Fruit fly (Drosophila melanogaster) whole organism, embryonic: ENCODE measurements around the gene CG6231.

Experiments
- Antp ChIP-seq: fragments of 200-800 bp; sonication (Bioruptor generic); optimal IDR thresholded peaks from 3 replicates; lab custom pipeline; 2016; ENCODE audit warnings: missing biosample characterization, missing genetic modification characterization
- CG10267 ChIP-seq: fragments of 200-800 bp; sonication (Bioruptor generic); optimal IDR thresholded peaks from 2 replicates; lab custom pipeline; 2018; ENCODE audit warnings: missing biosample characterization, mild to moderate bottlenecking, missing genetic modification characterization, moderate library complexity
- CG11398 ChIP-seq: fragments of 200-800 bp; sonication (Bioruptor generic); optimal IDR thresholded peaks from 2 replicates; lab custom pipeline; 2016; ENCODE audit warnings: missing biosample characterization, missing genetic modification characterization
- CG13624 ChIP-seq: fragments of 200-800 bp; sonication (Bioruptor generic); optimal IDR thresholded peaks from 2 replicates; lab custom pipeline; 2016; ENCODE audit warnings: missing biosample characterization, missing genetic modification characterization
- CG14965 ChIP-seq: fragments of 200-800 bp; sonication (Bioruptor generic); optimal IDR thresholded peaks from 2 replicates; lab custom pipeline; 2016; ENCODE audit warnings: missing biosample characterization, missing genetic modification characterization, borderline replicate concordance
- CG15696 ChIP-seq: fragments of 200-800 bp; sonication (Bioruptor generic); optimal IDR thresholded peaks from 2 replicates; lab custom pipeline; 2019; ENCODE audit warnings: missing biosample characterization, mild to moderate bottlenecking, missing genetic modification characterization, moderate library complexity
- CG1647 ChIP-seq: fragments of 200-800 bp; sonication (Bioruptor generic); optimal IDR thresholded peaks from 3 replicates; lab custom pipeline; 2016; ENCODE audit warnings: missing biosample characterization, missing genetic modification characterization
- CG17328 ChIP-seq: fragments of 200-800 bp; sonication (Bioruptor generic); IDR thresholded peaks from 2 replicates; pipeline ENCODE4 v1.3.6; 2022; ENCODE audit warnings: missing biosample characterization, missing genetic modification characterization
- CG1792 ChIP-seq: fragments of 200-800 bp; sonication (Bioruptor generic); optimal IDR thresholded peaks from 2 replicates; lab custom pipeline; 2016; ENCODE audit warnings: missing biosample characterization, missing genetic modification characterization
- CG18619 ChIP-seq: fragments of 200-800 bp; sonication (Bioruptor generic); optimal IDR thresholded peaks from 3 replicates; lab custom pipeline; 2017; ENCODE audit warnings: missing biosample characterization, mild to moderate bottlenecking, missing genetic modification characterization
- CG43689 ChIP-seq: fragments of 200-800 bp; sonication (Bioruptor generic); IDR thresholded peaks from 2 replicates; pipeline ENCODE4 v1.3.6; 2022; ENCODE audit warnings: missing biosample characterization, missing genetic modification characterization
- CG5180 ChIP-seq: fragments of 200-800 bp; sonication (Bioruptor generic); optimal IDR thresholded peaks from 3 replicates; lab custom pipeline; 2017; ENCODE audit warnings: missing biosample characterization, missing genetic modification characterization, mild to moderate bottlenecking, moderate library complexity, missing genetic modification reagents
- CG5953 ChIP-seq: fragments of 200-800 bp; sonication (Bioruptor generic); IDR thresholded peaks from 2 replicates; pipeline ENCODE4 v1.3.6; 2022; ENCODE audit warnings: missing biosample characterization, missing genetic modification characterization
- CG7928 ChIP-seq: fragments of 200-800 bp; sonication (Bioruptor generic); optimal IDR thresholded peaks from 2 replicates; lab custom pipeline; 2017; ENCODE audit warnings: missing biosample characterization, mild to moderate bottlenecking, missing genetic modification characterization
- CG8388 ChIP-seq: fragments of 200-800 bp; sonication (Bioruptor generic); optimal IDR thresholded peaks from 2 replicates; lab custom pipeline; 2019; ENCODE audit warnings: missing biosample characterization, mild to moderate bottlenecking, missing genetic modification characterization, moderate library complexity
- D ChIP-seq, 2 experiments: fragments of 200-800 bp in 1 of 2; fragments of >200 bp in 1 of 2; sonication (Bioruptor generic) in 1 of 2; optimal IDR thresholded peaks; 2 replicates in 1 of 2; 3 replicates in 1 of 2; lab custom pipeline; 2017; ENCODE audit warnings: mild to moderate bottlenecking in 1 of 2, missing biosample characterization in 1 of 2, missing genetic modification characterization in 1 of 2, missing genetic modification reagents in 1 of 2
- Doc2 ChIP-seq: fragments of 200-800 bp; sonication (Bioruptor generic); IDR thresholded peaks from 2 replicates; pipeline ENCODE4 v1.3.6; 2022; ENCODE audit warnings: missing biosample characterization, missing genetic modification characterization
- Doc3 ChIP-seq: fragments of 200-800 bp; sonication (Bioruptor generic); IDR thresholded peaks from 3 replicates; pipeline ENCODE4 v1.3.6; 2022; ENCODE audit warnings: missing biosample characterization, missing genetic modification characterization; ENCODE audit not compliant: partially characterized antibody
- GATAe ChIP-seq: fragments of 200-800 bp; sonication (Bioruptor generic); conservative IDR thresholded peaks from 2 replicates; pipeline ENCODE4 v1.3.6; 2022; ENCODE audit warnings: missing biosample characterization, missing genetic modification characterization
- HLHmδ ChIP-seq: fragments of 200-800 bp; sonication (Bioruptor generic); optimal IDR thresholded peaks from 2 replicates; lab custom pipeline; 2018; ENCODE audit warnings: missing biosample characterization, mild to moderate bottlenecking, missing genetic modification characterization, moderate library complexity
- Hey ChIP-seq: fragments of 200-800 bp; sonication (Bioruptor generic); optimal IDR thresholded peaks from 3 replicates; lab custom pipeline; 2018; ENCODE audit warnings: missing biosample characterization, mild to moderate bottlenecking, missing genetic modification characterization
- HmgZ ChIP-seq: fragments of 200-800 bp; sonication (Bioruptor generic); optimal IDR thresholded peaks from 2 replicates; lab custom pipeline; 2018; ENCODE audit warnings: missing biosample characterization, mild to moderate bottlenecking, missing genetic modification characterization
- Hr51 ChIP-seq, 2 experiments: fragments of 200-800 bp; sonication (Bioruptor generic); optimal IDR thresholded peaks; 2 replicates in 1 of 2; 3 replicates in 1 of 2; lab custom pipeline; 2016 to 2018; ENCODE audit warnings: missing biosample characterization in 2 of 2, missing genetic modification characterization in 2 of 2, mild to moderate bottlenecking in 1 of 2, moderate library complexity in 1 of 2
- Max ChIP-seq: fragments of 200-800 bp; sonication (Bioruptor generic); optimal IDR thresholded peaks from 2 replicates; lab custom pipeline; 2016; ENCODE audit warnings: missing biosample characterization, mild to moderate bottlenecking, missing genetic modification characterization
- NC2β ChIP-seq: fragments of 200-800 bp; sonication (Bioruptor generic); optimal IDR thresholded peaks from 2 replicates; lab custom pipeline; 2016; ENCODE audit warnings: missing biosample characterization, missing genetic modification characterization
- Nf-YC ChIP-seq: fragments of 200-800 bp; optimal IDR thresholded peaks from 3 replicates; lab custom pipeline; 2019; ENCODE audit warnings: missing biosample characterization, mild to moderate bottlenecking, missing genetic modification characterization, moderate library complexity
- Pdp1 ChIP-seq, 2 experiments: fragments of 200-800 bp; sonication (Bioruptor generic); optimal IDR thresholded peaks; 3 replicates each; lab custom pipeline; 2016; ENCODE audit warnings: missing biosample characterization in 2 of 2, missing genetic modification characterization in 2 of 2, mild to moderate bottlenecking in 1 of 2, moderate library complexity in 1 of 2
- Side ChIP-seq: fragments of 200-800 bp; sonication (Bioruptor generic); optimal IDR thresholded peaks from 2 replicates; lab custom pipeline; 2016; ENCODE audit warnings: missing biosample characterization, missing genetic modification characterization
- Sin3A ChIP-seq: fragments of >200 bp; optimal IDR thresholded peaks from 2 replicates; lab custom pipeline; 2018
- Six4 ChIP-seq: fragments of 200-800 bp; sonication (Bioruptor generic); optimal IDR thresholded peaks from 2 replicates; lab custom pipeline; 2016; ENCODE audit warnings: missing biosample characterization, missing genetic modification characterization
- Sox100B ChIP-seq: fragments of 200-800 bp; sonication (Bioruptor generic); optimal IDR thresholded peaks from 3 replicates; lab custom pipeline; 2018; ENCODE audit warnings: missing biosample characterization, mild to moderate bottlenecking, missing genetic modification characterization
- ase ChIP-seq: fragments of 200-800 bp; sonication (Bioruptor generic); IDR thresholded peaks from 3 replicates; pipeline ENCODE4 v1.3.6; 2022; ENCODE audit warnings: missing biosample characterization, missing genetic modification characterization
- cad ChIP-seq: fragments of >200 bp; optimal IDR thresholded peaks from 2 replicates; lab custom pipeline; 2017; ENCODE audit warnings: missing biosample characterization, missing genetic modification characterization
- chn ChIP-seq: fragments of 200-800 bp; sonication (Bioruptor generic); optimal IDR thresholded peaks from 2 replicates; lab custom pipeline; 2016; ENCODE audit warnings: missing biosample characterization, missing genetic modification characterization
- disco-r ChIP-seq: fragments of 200-800 bp; sonication (Bioruptor generic); optimal IDR thresholded peaks from 2 replicates; lab custom pipeline; 2016; ENCODE audit warnings: missing biosample characterization, missing genetic modification characterization
- dysf ChIP-seq: fragments of 200-800 bp; sonication (Bioruptor generic); IDR thresholded peaks from 3 replicates; pipeline ENCODE4 v1.3.6; 2022; ENCODE audit warnings: missing biosample characterization, missing genetic modification characterization
- fd3F ChIP-seq: fragments of 200-800 bp; sonication (Bioruptor generic); optimal IDR thresholded peaks from 2 replicates; lab custom pipeline; 2018; ENCODE audit warnings: missing biosample characterization, mild to moderate bottlenecking, missing genetic modification characterization, moderate library complexity
- inv ChIP-seq: fragments of 200-800 bp; sonication (Bioruptor generic); IDR thresholded peaks from 2 replicates; pipeline ENCODE4 v1.3.6; 2022; ENCODE audit warnings: missing biosample characterization, missing genetic modification characterization; ENCODE audit not compliant: partially characterized antibody
- jigr1 ChIP-seq: fragments of 200-800 bp; sonication (Bioruptor generic); IDR thresholded peaks from 3 replicates; pipeline ENCODE4 v1.3.6; 2022; ENCODE audit warnings: missing biosample characterization, missing genetic modification characterization
- lilli ChIP-seq: fragments of 200-800 bp; sonication (Bioruptor generic); optimal IDR thresholded peaks from 3 replicates; lab custom pipeline; 2016; ENCODE audit warnings: missing biosample characterization, missing genetic modification characterization
- lmd ChIP-seq: fragments of 200-800 bp; sonication (Bioruptor generic); IDR thresholded peaks from 2 replicates; pipeline ENCODE4 v1.3.6; 2022; ENCODE audit warnings: missing biosample characterization, missing genetic modification characterization
- lov ChIP-seq, 2 experiments: fragments of 200-800 bp in 1 of 2; fragments of >200 bp in 1 of 2; sonication (Bioruptor generic) in 1 of 2; IDR thresholded peaks in 1 of 2; optimal IDR thresholded peaks in 1 of 2; 2 replicates in 1 of 2; 3 replicates in 1 of 2; pipeline versions ENCODE4 v1.3.6 to Lab custom; 2017 to 2022; ENCODE audit warnings: missing biosample characterization in 1 of 2, missing genetic modification characterization in 1 of 2
- rib ChIP-seq: fragments of 200-800 bp; sonication (Bioruptor generic); IDR thresholded peaks from 2 replicates; pipeline ENCODE4 v1.3.6; 2022; ENCODE audit warnings: missing biosample characterization, missing genetic modification characterization
- run ChIP-seq: fragments of 200-800 bp; sonication (Bioruptor generic); optimal IDR thresholded peaks from 3 replicates; lab custom pipeline; 2018; ENCODE audit warnings: missing biosample characterization, mild to moderate bottlenecking, missing genetic modification characterization
- sd ChIP-seq: fragments of 200-800 bp; sonication (Bioruptor generic); optimal IDR thresholded peaks from 3 replicates; lab custom pipeline; 2018; ENCODE audit warnings: missing biosample characterization, mild to moderate bottlenecking, missing genetic modification characterization, moderate library complexity
- sna ChIP-seq: fragments of 200-800 bp; sonication (Bioruptor generic); IDR thresholded peaks from 2 replicates; pipeline ENCODE4 v1.3.6; 2022; ENCODE audit warnings: missing biosample characterization, missing genetic modification characterization; ENCODE audit not compliant: partially characterized antibody
- sr ChIP-seq: fragments of 200-800 bp; sonication (Bioruptor generic); IDR thresholded peaks from 3 replicates; pipeline ENCODE4 v1.3.6; 2022; ENCODE audit warnings: missing biosample characterization, missing genetic modification characterization
- sug ChIP-seq: fragments of 200-800 bp; optimal IDR thresholded peaks from 2 replicates; lab custom pipeline; 2019; ENCODE audit warnings: missing biosample characterization, mild to moderate bottlenecking, missing genetic modification characterization, moderate library complexity
- vnd ChIP-seq: fragments of 200-800 bp; sonication (Bioruptor generic); IDR thresholded peaks from 3 replicates; pipeline ENCODE4 v1.3.6; 2022; ENCODE audit warnings: missing biosample characterization, missing genetic modification characterization; ENCODE audit not compliant: partially characterized antibody

The CG6231 gene

dm6 chr3R:19584818-19585217 is 47.7 kb downstream of the CG6231 start (continued):
- TF ChIP-seq Nf-YC (tag; lab: Kevin White, UChicago) (no peak), CG14965 (peak; percentile 86), sr (GFP tag; lab: Robert Waterston, UW) (peak; percentile 57; the same call in 2 of the 3 replicates), Six4 (peak; percentile 84), CG10267 (tag; lab: Kevin White, UChicago) (peak; percentile 73), CG13624 (GFP tag; lab: Kevin White, UChicago) (peak; percentile 30), Hr51 (GFP tag; optimal IDR thresholded peaks at IDR 0.05; lab: Kevin White, UChicago) (peak in 1 of 2 experiments; percentile 83), rib (GFP tag; lab: Robert Waterston, UW) (no peak), CG8388 (GFP tag; lab: Kevin White, UChicago) (peak; percentile 69), Sin3A (lab: Kevin White, UChicago) (no peak), Doc3 (no peak), CG17328 (GFP tag; lab: Robert Waterston, UW) (peak; percentile 74), Max (peak; percentile 76), fd3F (GFP tag; lab: Kevin White, UChicago) (peak; percentile 59), CG18619 (GFP tag; lab: Kevin White, UChicago) (peak; percentile 88), sug (tag; lab: Kevin White, UChicago) (no peak), CG1647 (GFP tag; lab: Kevin White, UChicago) (peak; percentile 72), disco-r (GFP tag; lab: Kevin White, UChicago) (peak; percentile 83), Pdp1 (GFP tag; optimal IDR thresholded peaks at IDR 0.05; lab: Kevin White, UChicago) (peak; percentile 51 to 83), chn (peak; percentile 55), lmd (0 out of 2 replicates have a peak, but pooled peaks have one; percentile 13), sd (no peak), cad (no peak), CG7928 (peak; percentile 48), GATAe (GFP tag; lab: Robert Waterston, UW) (no peak), Doc2 (0 out of 2 replicates have a peak, but pooled peaks have one; percentile 42), HmgZ (peak; percentile 75), D (optimal IDR thresholded peaks at IDR 0.05; lab: Kevin White, UChicago) (no peak), D (GFP tag; optimal IDR thresholded peaks at IDR 0.05; lab: Kevin White, UChicago) (peak; percentile 93), Sox100B (GFP tag; lab: Kevin White, UChicago) (peak; percentile 92), CG43689 (GFP tag; lab: Robert Waterston, UW) (peak; percentile 51), Antp (GFP tag; lab: Kevin White, UChicago) (peak; percentile 67), HLHmδ (GFP tag; lab: Kevin White, UChicago) (peak; percentile 98), NC2β (GFP tag; lab: Kevin White, UChicago) (peak; percentile 88), dysf (GFP tag; lab: Robert Waterston, UW) (peak; percentile 59; the same call in 2 of the 3 replicates), CG1792 (GFP tag; lab: Kevin White, UChicago) (peak; percentile 82), CG15696 (peak; percentile 96), lov (optimal IDR thresholded peaks at IDR 0.05; lab: Kevin White, UChicago) (no peak), lov (GFP tag; IDR thresholded peaks at IDR 0.05; lab: Robert Waterston, UW) (peak; percentile 77; the same call in 2 of the 3 replicates), Side (GFP tag; lab: Kevin White, UChicago) (peak; percentile 91), CG11398 (GFP tag; lab: Kevin White, UChicago) (peak; percentile 92), jigr1 (GFP tag; lab: Robert Waterston, UW) (no peak), ase (0 out of 3 replicates have a peak, but pooled peaks have one; percentile 14), CG5953 (GFP tag; lab: Robert Waterston, UW) (peak; percentile 67), inv (GFP tag; lab: Robert Waterston, UW) (no peak), sna (no peak), vnd (GFP tag; lab: Robert Waterston, UW) (no peak), lilli (GFP tag; lab: Kevin White, UChicago) (peak; percentile 29), Hey (tag; lab: Kevin White, UChicago) (peak; percentile 73), run (peak; percentile 73), CG5180 (GFP tag; lab: Kevin White, UChicago) (peak; percentile 85)
